Worm (Caenorhabditis elegans): ENCODE data around the gene F35H8.4.

F35H8.4 gene

DNA sequence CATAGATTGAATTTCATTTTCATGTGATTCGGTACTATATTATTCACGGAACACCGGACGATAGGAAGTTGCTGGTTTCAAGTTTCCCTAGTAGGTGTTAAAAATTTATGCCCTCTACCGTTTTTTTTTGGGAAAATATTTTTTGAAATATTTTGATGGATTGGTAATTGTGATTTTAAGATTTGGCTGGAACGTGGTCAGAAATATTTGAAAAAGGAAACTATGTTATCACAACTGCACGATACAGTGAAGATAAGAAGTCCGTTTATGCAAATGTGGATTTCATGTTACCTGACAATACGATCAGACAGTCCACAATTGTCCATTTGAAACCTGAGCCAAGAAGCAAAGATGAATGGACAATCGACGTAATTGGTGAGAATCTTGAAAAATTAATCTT is 36.8 kb downstream of the F35H8.4 start, which contains the start of gene AH6.17:
TSS of gene AH6.17 (plus strand) at position 185 of the 400 bp plus-strand sequence.
- no peak for TF ChIP-seq him-1 (tag; optimal IDR thresholded peaks at IDR 0.05)
- TF ChIP-seq W03F9.2 (tag; optimal IDR thresholded peaks at IDR 0.05), result no peak
- TF ChIP-seq dao-5 (tag; optimal IDR thresholded peaks at IDR 0.05), result no peak

DNA sequence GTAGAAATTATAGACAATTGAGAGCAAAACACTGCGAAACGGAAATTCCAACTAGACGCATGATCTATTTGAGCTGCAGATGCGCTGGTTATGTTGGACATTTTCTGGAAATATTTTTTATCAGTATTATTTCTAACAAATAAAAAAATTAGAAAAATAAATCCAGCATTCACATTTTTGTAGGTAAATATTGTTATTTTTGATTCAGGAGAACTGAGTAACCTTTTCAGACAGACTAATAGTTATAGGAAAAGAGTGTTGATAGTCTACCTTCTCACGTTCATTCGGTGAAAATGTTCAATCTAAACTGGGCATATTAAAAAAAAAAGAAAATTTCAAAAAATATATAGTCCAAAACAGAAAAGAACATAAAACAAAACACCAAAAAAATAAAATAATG is 38.3 kb downstream of the F35H8.4 start, which contains the start of gene sra-1:
TSS of gene sra-1 (minus strand) at position 101 of the 400 bp plus-strand sequence.
- TF ChIP-seq W03F9.2 (tag; optimal IDR thresholded peaks at IDR 0.05) (no peak), him-1 (tag; optimal IDR thresholded peaks at IDR 0.05) (no peak), dao-5 (tag; optimal IDR thresholded peaks at IDR 0.05) (no peak)

DNA sequence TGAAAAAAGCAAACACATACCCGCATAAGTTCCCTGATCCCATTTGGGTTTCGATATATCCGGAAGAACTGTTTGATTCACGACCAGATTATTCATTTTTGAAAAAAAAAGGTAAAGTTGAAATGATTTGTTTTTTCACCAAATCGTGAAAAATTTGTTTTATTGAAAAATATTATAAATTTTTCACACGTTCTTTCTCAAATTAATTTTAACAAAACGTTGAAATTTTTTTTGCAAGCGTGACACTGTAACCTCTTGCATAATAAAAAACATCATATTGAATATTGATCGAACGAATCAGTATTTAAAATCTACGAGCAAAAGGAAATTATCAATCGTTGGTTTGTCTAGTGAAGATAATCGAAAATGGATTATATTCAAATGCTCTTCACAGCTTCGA is 41.0 kb downstream of the F35H8.4 start, which contains the start of the genes sfxn-1.1 and AH6.3:
TSS of gene sfxn-1.1 (minus strand) at position 101 of the 400 bp plus-strand sequence.
TSS of gene AH6.3 (plus strand) at position 275 of the 400 bp plus-strand sequence.
- TF ChIP-seq dao-5 (tag; optimal IDR thresholded peaks at IDR 0.05) (no peak), W03F9.2 (tag; optimal IDR thresholded peaks at IDR 0.05) (no peak), him-1 (tag; optimal IDR thresholded peaks at IDR 0.05) (no peak)

DNA sequence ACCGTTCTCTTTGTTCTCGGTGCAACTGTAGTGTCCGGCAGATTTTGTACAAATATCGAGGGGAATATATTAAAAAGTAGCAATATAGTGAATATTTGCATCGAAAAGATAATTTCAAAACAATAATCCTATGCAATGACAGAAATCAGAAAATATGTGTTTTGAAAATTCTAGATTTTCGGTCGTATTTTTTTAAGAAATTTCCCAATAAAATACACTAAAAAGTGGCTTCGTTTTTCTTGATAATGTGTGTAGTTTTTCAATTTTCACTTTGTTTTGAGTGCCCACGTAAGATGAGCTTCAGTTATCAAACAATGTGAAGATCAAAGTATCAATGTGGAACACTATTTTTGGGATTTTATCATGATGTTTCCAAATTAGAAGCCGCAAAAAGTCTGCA is 43.0 kb downstream of the F35H8.4 start, which contains the start of gene gcy-1:
TSS of gene gcy-1 (minus strand) at position 101 of the 400 bp plus-strand sequence.
- TF ChIP-seq W03F9.2 (tag; optimal IDR thresholded peaks at IDR 0.05), result no peak

All from whole organism, L4/young adult.